Fruit fly (Drosophila melanogaster) Kc167 (cell line): Measurements from ENCODE around the gene Lsp2.

Source experiments
- Myc ChIP-seq: fragments of >200 bp; optimal IDR thresholded peaks from 2 replicates; lab custom pipeline; 2017; ENCODE audit warnings: missing external identifiers
- Sin3A ChIP-seq: fragments of >200 bp; optimal IDR thresholded peaks from 2 replicates; lab custom pipeline; 2018; ENCODE audit warnings: missing external identifiers
- h ChIP-seq: fragments of >200 bp; optimal IDR thresholded peaks from 3 replicates; lab custom pipeline; 2018; ENCODE audit warnings: missing external identifiers
- insv ChIP-seq: fragments of >200 bp; optimal IDR thresholded peaks from 3 replicates; lab custom pipeline; 2018; ENCODE audit warnings: missing external identifiers
- psq ChIP-seq: fragments of >200 bp; optimal IDR thresholded peaks from 2 replicates; lab custom pipeline; 2017; ENCODE audit warnings: missing external identifiers
- ttk ChIP-seq: sonication (Bioruptor generic); optimal IDR thresholded peaks from 2 replicates; lab custom pipeline; 2017; ENCODE audit warnings: missing external identifiers

Gene Lsp2

dm6 chr3L:12129111-12129510 is at the start of gene Lsp2:
Gene Lsp2 (plus strand): TSS chr3L:12129393.
- TF ChIP-seq Sin3A (lab: Kevin White, UChicago) (no peak), psq (lab: Kevin White, UChicago) (no peak), Myc (no peak), h (lab: Kevin White, UChicago) (no peak), insv (lab: Kevin White, UChicago) (no peak), ttk (lab: Kevin White, UChicago) (no peak)

dm6 chr3L:12080423-12080822 is 48.8 kb upstream of the Lsp2 start:
- TF ChIP-seq h (lab: Kevin White, UChicago) (no peak), ttk (lab: Kevin White, UChicago) (no peak), psq (lab: Kevin White, UChicago) (no peak), insv (lab: Kevin White, UChicago) (no peak), Myc (no peak), Sin3A (lab: Kevin White, UChicago) (no peak)

dm6 chr3L:12081679-12082520 is 47.3 kb upstream of the Lsp2 start, which contains the start of gene Sema5c:
Gene Sema5c (minus strand): TSS chr3L:12081830.
- no peak for TF ChIP-seq ttk (lab: Kevin White, UChicago)
- TF ChIP-seq Myc: no peak
- TF ChIP-seq insv (lab: Kevin White, UChicago): no peak
- TF ChIP-seq psq (lab: Kevin White, UChicago): no peak
- no peak for TF ChIP-seq h (lab: Kevin White, UChicago)
- TF ChIP-seq Sin3A (lab: Kevin White, UChicago): no peak

dm6 chr3L:12082521-12082841 is 46.7 kb upstream of the Lsp2 start:
- TF ChIP-seq Myc (no peak), h (lab: Kevin White, UChicago) (no peak), insv (lab: Kevin White, UChicago) (no peak), ttk (lab: Kevin White, UChicago) (no peak), Sin3A (lab: Kevin White, UChicago) (no peak), psq (lab: Kevin White, UChicago) (no peak)

- TF ChIP-seq insv (lab: Kevin White, UChicago) (no peak), Sin3A (lab: Kevin White, UChicago) (no peak), h (lab: Kevin White, UChicago) (no peak), psq (lab: Kevin White, UChicago) (no peak), ttk (lab: Kevin White, UChicago) (no peak), Myc (no peak)
Observed at dm6 chr3L:12083092-12083680, 46.0 kb upstream of the Lsp2 start.

dm6 chr3L:12083861-12084260 is 45.3 kb upstream of the Lsp2 start:
- TF ChIP-seq h (lab: Kevin White, UChicago) (no peak), ttk (lab: Kevin White, UChicago) (no peak), Sin3A (lab: Kevin White, UChicago) (no peak), Myc (no peak), psq (lab: Kevin White, UChicago) (no peak), insv (lab: Kevin White, UChicago) (no peak)

dm6 chr3L:12084969-12085690 is 44.1 kb upstream of the Lsp2 start:
- TF ChIP-seq Myc: no peak
- no peak for TF ChIP-seq Sin3A (lab: Kevin White, UChicago)
- no peak for TF ChIP-seq psq (lab: Kevin White, UChicago)
- no peak for TF ChIP-seq ttk (lab: Kevin White, UChicago)
- no peak for TF ChIP-seq h (lab: Kevin White, UChicago)
- no peak for TF ChIP-seq insv (lab: Kevin White, UChicago)

dm6 chr3L:12085691-12086078 is 43.5 kb upstream of the Lsp2 start:
- no peak for TF ChIP-seq Sin3A (lab: Kevin White, UChicago)
- no peak for TF ChIP-seq ttk (lab: Kevin White, UChicago)
- no peak for TF ChIP-seq Myc
- no peak for TF ChIP-seq psq (lab: Kevin White, UChicago)
- TF ChIP-seq h (lab: Kevin White, UChicago): no peak
- no peak for TF ChIP-seq insv (lab: Kevin White, UChicago)

dm6 chr3L:12088326-12088725 is 40.9 kb upstream of the Lsp2 start, which contains the start of gene CG17154:
Gene CG17154 (plus strand): TSS chr3L:12088626.
- no peak for TF ChIP-seq Myc
- no peak for TF ChIP-seq Sin3A (lab: Kevin White, UChicago)
- no peak for TF ChIP-seq h (lab: Kevin White, UChicago)
- TF ChIP-seq insv (lab: Kevin White, UChicago): no peak
- TF ChIP-seq ttk (lab: Kevin White, UChicago): no peak
- no peak for TF ChIP-seq psq (lab: Kevin White, UChicago)

- no peak for TF ChIP-seq psq (lab: Kevin White, UChicago)
- TF ChIP-seq Myc: no peak
- no peak for TF ChIP-seq h (lab: Kevin White, UChicago)
- no peak for TF ChIP-seq insv (lab: Kevin White, UChicago)
- no peak for TF ChIP-seq ttk (lab: Kevin White, UChicago)
- TF ChIP-seq Sin3A (lab: Kevin White, UChicago): no peak
Observed at dm6 chr3L:12090184-12090897, 38.9 kb upstream of the Lsp2 start.
